Fruit fly (Drosophila melanogaster) whole organism, prepupa: ENCODE measurements around the gene ida.

Experiments used
- Blimp-1 ChIP-seq: fragments of 200-800 bp; sonication (Bioruptor generic); optimal IDR thresholded peaks from 3 replicates; lab custom pipeline; 2017; ENCODE audit warnings: missing biosample characterization, missing genetic modification characterization, mild to moderate bottlenecking, moderate library complexity, missing genetic modification reagents
- CG10669 ChIP-seq: fragments of 200-800 bp; sonication (Bioruptor generic); optimal IDR thresholded peaks from 3 replicates; lab custom pipeline; 2018; ENCODE audit warnings: missing biosample characterization, mild to moderate bottlenecking, missing genetic modification characterization, moderate library complexity
- CG11902 ChIP-seq: fragments of 200-800 bp; sonication (Bioruptor generic); optimal IDR thresholded peaks from 3 replicates; lab custom pipeline; 2016; ENCODE audit warnings: missing biosample characterization, missing genetic modification characterization
- CG16779 ChIP-seq: fragments of 200-800 bp; sonication (Bioruptor generic); optimal IDR thresholded peaks from 3 replicates; lab custom pipeline; 2017; ENCODE audit warnings: missing biosample characterization, mild to moderate bottlenecking, missing genetic modification characterization
- CG3032 ChIP-seq: fragments of 200-800 bp; optimal IDR thresholded peaks from 2 replicates; lab custom pipeline; 2019; ENCODE audit warnings: missing biosample characterization, mild to moderate bottlenecking, missing genetic modification characterization, moderate library complexity
- CG31627 ChIP-seq: fragments of 200-800 bp; sonication (Bioruptor generic); optimal IDR thresholded peaks from 3 replicates; lab custom pipeline; 2016; ENCODE audit warnings: missing biosample characterization, missing genetic modification characterization
- CG34406 ChIP-seq: fragments of 200-800 bp; sonication (Bioruptor generic); optimal IDR thresholded peaks from 3 replicates; lab custom pipeline; 2016; ENCODE audit warnings: missing biosample characterization, missing genetic modification characterization
- CG3919 ChIP-seq: fragments of 200-800 bp; sonication (Bioruptor generic); optimal IDR thresholded peaks from 3 replicates; lab custom pipeline; 2016; ENCODE audit warnings: missing biosample characterization, missing genetic modification characterization
- CG4318 ChIP-seq: fragments of 200-800 bp; sonication (Bioruptor generic); optimal IDR thresholded peaks from 3 replicates; lab custom pipeline; 2017; ENCODE audit warnings: missing biosample characterization, mild to moderate bottlenecking, missing genetic modification characterization
- CG6163 ChIP-seq: fragments of 200-800 bp; sonication (Bioruptor generic); IDR thresholded peaks from 3 replicates; pipeline ENCODE4 v1.3.6; 2022; ENCODE audit warnings: missing biosample characterization, missing genetic modification characterization
- CG6276 ChIP-seq: fragments of 200-800 bp; sonication (Bioruptor generic); optimal IDR thresholded peaks from 2 replicates; lab custom pipeline; 2017; ENCODE audit warnings: missing biosample characterization, mild to moderate bottlenecking, missing genetic modification characterization
- CG6792 ChIP-seq: fragments of 200-800 bp; sonication (Bioruptor generic); optimal IDR thresholded peaks from 3 replicates; lab custom pipeline; 2016; ENCODE audit warnings: missing biosample characterization, missing genetic modification characterization
- CG6808 ChIP-seq: fragments of 200-800 bp; sonication (Bioruptor generic); optimal IDR thresholded peaks from 3 replicates; lab custom pipeline; 2017; ENCODE audit warnings: missing biosample characterization, missing genetic modification characterization, mild to moderate bottlenecking, moderate library complexity, missing genetic modification reagents
- CG6854 ChIP-seq: fragments of 200-800 bp; sonication (Bioruptor generic); optimal IDR thresholded peaks from 2 replicates; lab custom pipeline; 2017; ENCODE audit warnings: missing biosample characterization, mild to moderate bottlenecking, missing genetic modification characterization
- CG7368 ChIP-seq: fragments of 200-800 bp; sonication (Bioruptor generic); optimal IDR thresholded peaks from 3 replicates; lab custom pipeline; 2016; ENCODE audit warnings: missing biosample characterization, missing genetic modification characterization
- CG8119 ChIP-seq: fragments of 200-800 bp; sonication (Bioruptor generic); IDR thresholded peaks from 3 replicates; pipeline ENCODE4 v1.3.6; 2022; ENCODE audit warnings: missing biosample characterization, missing genetic modification characterization
- CG8319 ChIP-seq: fragments of 200-800 bp; sonication (Bioruptor generic); optimal IDR thresholded peaks from 3 replicates; lab custom pipeline; 2016; ENCODE audit warnings: missing biosample characterization, missing genetic modification characterization
- Eip75B ChIP-seq: fragments of 200-800 bp; sonication (Bioruptor generic); optimal IDR thresholded peaks from 3 replicates; lab custom pipeline; 2016; ENCODE audit warnings: missing biosample characterization, missing genetic modification characterization
- Eip78C ChIP-seq: fragments of 200-800 bp; sonication (Bioruptor generic); peaks from one replicate; lab custom pipeline; 2016; ENCODE audit warnings: missing biosample characterization, missing genetic modification characterization
- Eip93F ChIP-seq: fragments of 200-800 bp; sonication (Bioruptor generic); optimal IDR thresholded peaks from 2 replicates; lab custom pipeline; 2016; ENCODE audit warnings: missing biosample characterization, mild to moderate bottlenecking, missing genetic modification characterization
- Ets21C ChIP-seq: fragments of 200-800 bp; sonication (Bioruptor generic); optimal IDR thresholded peaks from 3 replicates; lab custom pipeline; 2016; ENCODE audit warnings: missing biosample characterization, missing genetic modification characterization
- Ets96B ChIP-seq: fragments of 200-800 bp; optimal IDR thresholded peaks from 2 replicates; lab custom pipeline; 2019; ENCODE audit warnings: missing biosample characterization, mild to moderate bottlenecking, missing genetic modification characterization, moderate library complexity
- Gug ChIP-seq: fragments of 200-800 bp; sonication (Bioruptor generic); IDR thresholded peaks from 2 replicates; pipeline ENCODE4 v1.3.6; 2022; ENCODE audit warnings: missing biosample characterization, missing genetic modification characterization
- Hr38 ChIP-seq: sonication (Bioruptor generic); optimal IDR thresholded peaks from 2 replicates; lab custom pipeline; 2016; ENCODE audit warnings: missing biosample characterization, missing genetic modification characterization
- Hr39 ChIP-seq: fragments of 200-800 bp; sonication (Bioruptor generic); optimal IDR thresholded peaks from 2 replicates; lab custom pipeline; 2016; ENCODE audit warnings: missing biosample characterization, missing genetic modification characterization
- Lpt ChIP-seq: fragments of 200-800 bp; sonication (Bioruptor generic); optimal IDR thresholded peaks from 3 replicates; lab custom pipeline; 2016; ENCODE audit warnings: missing biosample characterization, missing genetic modification characterization
- OdsH ChIP-seq: fragments of 200-800 bp; sonication (Bioruptor generic); optimal IDR thresholded peaks from 3 replicates; lab custom pipeline; 2016; ENCODE audit warnings: missing biosample characterization, missing genetic modification characterization
- Smox ChIP-seq: fragments of 200-800 bp; sonication (Bioruptor generic); optimal IDR thresholded peaks from 3 replicates; lab custom pipeline; 2016; ENCODE audit warnings: missing biosample characterization, missing genetic modification characterization
- Sox14 ChIP-seq: fragments of 200-800 bp; sonication (Bioruptor generic); optimal IDR thresholded peaks from 3 replicates; lab custom pipeline; 2016; ENCODE audit warnings: missing biosample characterization, missing genetic modification characterization
- Sox15 ChIP-seq: fragments of 200-800 bp; sonication (Bioruptor generic); optimal IDR thresholded peaks from 3 replicates; lab custom pipeline; 2016; ENCODE audit warnings: missing biosample characterization, missing genetic modification characterization
- achi ChIP-seq: fragments of 200-800 bp; sonication (Bioruptor generic); optimal IDR thresholded peaks from 3 replicates; lab custom pipeline; 2016; ENCODE audit warnings: missing biosample characterization, missing genetic modification characterization
- cyc ChIP-seq: fragments of 200-800 bp; sonication (Bioruptor generic); optimal IDR thresholded peaks from 3 replicates; lab custom pipeline; 2016; ENCODE audit warnings: missing biosample characterization, missing genetic modification characterization
- dsx ChIP-seq: fragments of 200-800 bp; optimal IDR thresholded peaks from 3 replicates; lab custom pipeline; 2019; ENCODE audit warnings: missing biosample characterization, mild to moderate bottlenecking, missing genetic modification characterization, moderate library complexity; ENCODE audit not compliant: poor library complexity, severe bottlenecking
- eg ChIP-seq: fragments of 200-800 bp; sonication (Bioruptor generic); IDR thresholded peaks from 3 replicates; pipeline ENCODE4 v1.3.6; 2022; ENCODE audit warnings: missing biosample characterization, missing genetic modification characterization
- esn ChIP-seq: fragments of 200-800 bp; sonication (Bioruptor generic); optimal IDR thresholded peaks from 2 replicates; lab custom pipeline; 2016; ENCODE audit warnings: missing biosample characterization, mild to moderate bottlenecking, missing genetic modification characterization, moderate library complexity
- fkh ChIP-seq: fragments of 200-800 bp; sonication (Bioruptor generic); optimal IDR thresholded peaks from 3 replicates; lab custom pipeline; 2017; ENCODE audit warnings: missing biosample characterization, mild to moderate bottlenecking, missing genetic modification characterization, moderate library complexity
- lz ChIP-seq: fragments of 200-800 bp; sonication (Bioruptor generic); optimal IDR thresholded peaks from 3 replicates; lab custom pipeline; 2016; ENCODE audit warnings: missing biosample characterization, missing genetic modification characterization
- net ChIP-seq: fragments of 200-800 bp; sonication (Bioruptor generic); optimal IDR thresholded peaks from 3 replicates; lab custom pipeline; 2016; ENCODE audit warnings: missing biosample characterization, missing genetic modification characterization
- pdm3 ChIP-seq: fragments of 200-800 bp; sonication (Bioruptor generic); optimal IDR thresholded peaks from 3 replicates; lab custom pipeline; 2016; ENCODE audit warnings: missing biosample characterization, missing genetic modification characterization
- salr ChIP-seq, 2 experiments: fragments of 200-800 bp; sonication (Bioruptor generic); optimal IDR thresholded peaks; 3 replicates each; lab custom pipeline; 2016 to 2018; ENCODE audit warnings: missing biosample characterization in 2 of 2, missing genetic modification characterization in 2 of 2, mild to moderate bottlenecking in 1 of 2
- ss ChIP-seq, 2 experiments: fragments of 200-800 bp; sonication (Bioruptor generic); optimal IDR thresholded peaks; 2 replicates in 1 of 2; 3 replicates in 1 of 2; lab custom pipeline; 2017 to 2018; ENCODE audit warnings: mild to moderate bottlenecking in 2 of 2, missing biosample characterization in 2 of 2, missing genetic modification characterization in 2 of 2, moderate library complexity in 1 of 2
- svp ChIP-seq: fragments of 200-800 bp; sonication (Bioruptor generic); peaks from one replicate; lab custom pipeline; 2016; ENCODE audit warnings: missing biosample characterization, missing genetic modification characterization
- topi ChIP-seq: fragments of 200-800 bp; sonication (Bioruptor generic); optimal IDR thresholded peaks from 3 replicates; lab custom pipeline; 2016; ENCODE audit warnings: missing biosample characterization, missing genetic modification characterization
- vri ChIP-seq: fragments of 200-800 bp; sonication (Bioruptor generic); optimal IDR thresholded peaks from 3 replicates; lab custom pipeline; 2016; ENCODE audit warnings: missing biosample characterization, mild to moderate bottlenecking, missing genetic modification characterization

ida gene

dm6 chr3L:3875004-3875403, 30.1 kb upstream of the ida start:
- TF ChIP-seq eg (no peak), Sox14 (no peak), Ets96B (tag; lab: Kevin White, UChicago) (no peak), CG6276 (GFP tag; lab: Kevin White, UChicago) (no peak)

- TF ChIP-seq Eip78C (GFP tag; lab: Kevin White, UChicago), result no peak
- TF ChIP-seq svp (GFP tag; lab: Kevin White, UChicago), result no peak
- no peak for TF ChIP-seq achi (GFP tag; lab: Kevin White, UChicago)
- TF ChIP-seq, all 60 proteins: peak for 0
Observed at dm6 chr3L:3875996-3876395, 29.1 kb upstream of the ida start.

dm6 chr3L:3876861-3877260, 28.3 kb upstream of the ida start:
- TF ChIP-seq CG6276 (GFP tag; lab: Kevin White, UChicago) (no peak), CG7368 (GFP tag; lab: Kevin White, UChicago) (no peak), CG6163 (GFP tag; lab: Robert Waterston, UW) (no peak), net (GFP tag; lab: Kevin White, UChicago) (no peak), CG3919 (GFP tag; lab: Kevin White, UChicago) (peak; percentile 9), dsx (no peak), CG34406 (GFP tag; lab: Kevin White, UChicago) (no peak), Lpt (GFP tag; lab: Kevin White, UChicago) (no peak), CG6808 (GFP tag; lab: Kevin White, UChicago) (no peak), CG8319 (GFP tag; lab: Kevin White, UChicago) (no peak), Sox15 (GFP tag; lab: Kevin White, UChicago) (no peak), fkh (peak; percentile 19), salr (GFP tag; optimal IDR thresholded peaks at IDR 0.05; lab: Kevin White, UChicago) (no peak)

- no peak for TF ChIP-seq Hr38 (GFP tag; lab: Kevin White, UChicago)
- TF ChIP-seq net (GFP tag; lab: Kevin White, UChicago), result peak; percentile 81
- TF ChIP-seq Lpt (GFP tag; lab: Kevin White, UChicago), result peak; percentile 61
- TF ChIP-seq CG6792, result no peak
- peak; percentile 14 for TF ChIP-seq topi (GFP tag; lab: Kevin White, UChicago)
- TF ChIP-seq CG10669, result peak; percentile 69
- TF ChIP-seq lz, result no peak
- TF ChIP-seq CG8319 (GFP tag; lab: Kevin White, UChicago), result no peak
- TF ChIP-seq CG16779 (tag; lab: Kevin White, UChicago), result peak; percentile 82
- TF ChIP-seq Eip75B (GFP tag; lab: Kevin White, UChicago), result peak; percentile 66
- no peak for TF ChIP-seq Hr39 (GFP tag; lab: Kevin White, UChicago)
- TF ChIP-seq Eip93F (GFP tag; lab: Kevin White, UChicago), result no peak
- no peak for TF ChIP-seq CG4318
- peak; percentile 74 for TF ChIP-seq Eip78C (GFP tag; lab: Kevin White, UChicago)
- no peak for TF ChIP-seq CG31627 (GFP tag; lab: Kevin White, UChicago)
- TF ChIP-seq svp (GFP tag; lab: Kevin White, UChicago), result no peak
- peak; percentile 84 to 93 for TF ChIP-seq ss (GFP tag; optimal IDR thresholded peaks at IDR 0.05; lab: Kevin White, UChicago)
- TF ChIP-seq Ets21C, result no peak
- peak; percentile 86 for TF ChIP-seq CG6276 (GFP tag; lab: Kevin White, UChicago)
- peak; percentile 15 for TF ChIP-seq OdsH
- no peak for TF ChIP-seq CG11902
- peak; percentile 35 for TF ChIP-seq vri (GFP tag; lab: Kevin White, UChicago)
- peak; percentile 76 for TF ChIP-seq CG6854 (GFP tag; lab: Kevin White, UChicago)
- peak; percentile 49 for TF ChIP-seq Ets96B (tag; lab: Kevin White, UChicago)
- no peak for TF ChIP-seq Smox (GFP tag; lab: Kevin White, UChicago)
- peak; percentile 77 for TF ChIP-seq CG7368 (GFP tag; lab: Kevin White, UChicago)
- TF ChIP-seq eg, result peak; percentile 97
- peak; percentile 92 for TF ChIP-seq CG8119 (GFP tag; lab: Robert Waterston, UW)
- TF ChIP-seq CG3032 (tag; lab: Kevin White, UChicago), result peak; percentile 57
- no peak for TF ChIP-seq Blimp-1 (GFP tag; lab: Kevin White, UChicago)
- TF ChIP-seq Sox15 (GFP tag; lab: Kevin White, UChicago), result no peak
- TF ChIP-seq CG6163 (GFP tag; lab: Robert Waterston, UW), result peak; percentile 96
- TF ChIP-seq Gug (GFP tag; lab: Robert Waterston, UW), result peak; percentile 49; the same call in 1 of the 2 replicates
- TF ChIP-seq dsx, result peak; percentile 53
- peak; percentile 70 for TF ChIP-seq CG3919 (GFP tag; lab: Kevin White, UChicago)
- TF ChIP-seq esn (GFP tag; lab: Kevin White, UChicago), result no peak
- no peak for TF ChIP-seq cyc (GFP tag; lab: Kevin White, UChicago)
- TF ChIP-seq pdm3 (GFP tag; lab: Kevin White, UChicago), result peak; percentile 37
Observed at dm6 chr3L:3878734-3879310, 26.3 kb upstream of the ida start.
